Worm (Caenorhabditis elegans) whole organism, late embryonic: ENCODE data around the gene lec-12.

Source experiments
- F13H6.1 ChIP-seq: sonication (generic microtip); optimal IDR thresholded peaks from 2 replicates; lab custom pipeline; 2016; ENCODE audit warnings: missing genetic modification characterization, missing compliant biosample characterization
- K02D7.2 ChIP-seq: sonication (generic microtip); optimal IDR thresholded peaks from 2 replicates; lab custom pipeline; 2017; ENCODE audit warnings: mild to moderate bottlenecking, missing genetic modification characterization, missing compliant biosample characterization
- ama-1 ChIP-seq: fragments of 150-350 bp; optimal IDR thresholded peaks from 2 replicates; lab custom pipeline; 2014
- ceh-14 ChIP-seq: sonication (generic microtip); optimal IDR thresholded peaks from 2 replicates; lab custom pipeline; 2016; ENCODE audit warnings: missing genotype, missing genetic modification characterization, missing compliant biosample characterization
- ceh-18 ChIP-seq: sonication (generic microtip); optimal IDR thresholded peaks from 2 replicates; lab custom pipeline; 2016; ENCODE audit warnings: missing genetic modification characterization, missing compliant biosample characterization
- ceh-19 ChIP-seq: fragments of 200-800 bp; sonication (Bioruptor generic); optimal IDR thresholded peaks from 2 replicates; lab custom pipeline; 2018; ENCODE audit warnings: mild to moderate bottlenecking, missing genetic modification characterization, missing compliant biosample characterization
- ceh-2 ChIP-seq: sonication (generic microtip); optimal IDR thresholded peaks from 2 replicates; lab custom pipeline; 2016; ENCODE audit warnings: missing genotype, missing genetic modification characterization, missing compliant biosample characterization
- ceh-22 ChIP-seq: sonication (generic microtip); optimal IDR thresholded peaks from 2 replicates; lab custom pipeline; 2017; ENCODE audit warnings: missing biosample characterization, missing genetic modification characterization
- ceh-31 ChIP-seq: sonication (generic microtip); optimal IDR thresholded peaks from 2 replicates; lab custom pipeline; 2016; ENCODE audit warnings: missing genetic modification characterization, missing compliant biosample characterization
- ceh-34 ChIP-seq: sonication (generic microtip); optimal IDR thresholded peaks from 2 replicates; lab custom pipeline; 2016; ENCODE audit warnings: mild to moderate bottlenecking, missing genetic modification characterization, missing compliant biosample characterization
- ceh-6 ChIP-seq: fragments of 200-800 bp; sonication (Bioruptor generic); optimal IDR thresholded peaks from 2 replicates; lab custom pipeline; 2018; ENCODE audit warnings: mild to moderate bottlenecking, missing genetic modification characterization, missing compliant biosample characterization
- che-1 ChIP-seq: sonication (generic microtip); optimal IDR thresholded peaks from 2 replicates; lab custom pipeline; 2016; ENCODE audit warnings: mild to moderate bottlenecking, missing genetic modification characterization, missing compliant biosample characterization
- dve-1 ChIP-seq: sonication (generic microtip); optimal IDR thresholded peaks from 2 replicates; lab custom pipeline; 2017; ENCODE audit warnings: antibody characterized with exemption, mild to moderate bottlenecking, missing genetic modification characterization, missing compliant biosample characterization
- elt-2 ChIP-seq: sonication (generic microtip); optimal IDR thresholded peaks from 2 replicates; lab custom pipeline; 2016; ENCODE audit warnings: missing genetic modification reagents, missing genetic modification characterization, missing compliant biosample characterization
- eyg-1 ChIP-seq: sonication (generic microtip); optimal IDR thresholded peaks from 2 replicates; lab custom pipeline; 2016; ENCODE audit warnings: missing genotype, missing genetic modification characterization, missing compliant biosample characterization
- fkh-10 ChIP-seq: fragments of 150-350 bp; optimal IDR thresholded peaks from 2 replicates; lab custom pipeline; 2014; ENCODE audit warnings: missing biosample characterization, missing genetic modification reagents, missing genetic modification characterization
- fkh-6 ChIP-seq: sonication (generic microtip); optimal IDR thresholded peaks from 2 replicates; lab custom pipeline; 2016; ENCODE audit warnings: missing genetic modification characterization, missing compliant biosample characterization
- hlh-13 ChIP-seq: fragments of 200-800 bp; sonication (Bioruptor generic); optimal IDR thresholded peaks from 2 replicates; lab custom pipeline; 2018; ENCODE audit warnings: mild to moderate bottlenecking, missing genetic modification characterization, missing compliant biosample characterization
- hlh-15 ChIP-seq: sonication (generic microtip); optimal IDR thresholded peaks from 2 replicates; lab custom pipeline; 2016; ENCODE audit warnings: missing genetic modification characterization, missing compliant biosample characterization
- hlh-6 ChIP-seq: sonication (generic microtip); optimal IDR thresholded peaks from 2 replicates; lab custom pipeline; 2016; ENCODE audit warnings: missing genotype, missing genetic modification characterization, missing compliant biosample characterization
- hlh-8 ChIP-seq: sonication (generic microtip); optimal IDR thresholded peaks from 2 replicates; lab custom pipeline; 2016; ENCODE audit warnings: missing genotype, missing genetic modification characterization, missing compliant biosample characterization
- lim-6 ChIP-seq: sonication (generic microtip); optimal IDR thresholded peaks from 2 replicates; lab custom pipeline; 2016; ENCODE audit warnings: missing genetic modification characterization, missing compliant biosample characterization
- lin-11 ChIP-seq: fragments of 200-800 bp; sonication (Bioruptor generic); optimal IDR thresholded peaks from 2 replicates; lab custom pipeline; 2018; ENCODE audit warnings: mild to moderate bottlenecking, missing genetic modification characterization, missing compliant biosample characterization
- nfya-1 ChIP-seq: sonication (generic microtip); optimal IDR thresholded peaks from 2 replicates; lab custom pipeline; 2017; ENCODE audit warnings: missing genetic modification characterization, mild to moderate bottlenecking, missing compliant biosample characterization, antibody characterized with exemption, moderate library complexity
- nhr-11 ChIP-seq: fragments of 150-350 bp; optimal IDR thresholded peaks from 2 replicates; lab custom pipeline; 2014; ENCODE audit warnings: missing biosample characterization, missing genetic modification characterization
- npax-4 ChIP-seq: sonication (generic microtip); optimal IDR thresholded peaks from 2 replicates; lab custom pipeline; 2016; ENCODE audit warnings: missing genetic modification characterization, missing compliant biosample characterization
- pag-3 ChIP-seq: sonication (generic microtip); optimal IDR thresholded peaks from 2 replicates; lab custom pipeline; 2016; ENCODE audit warnings: missing compliant biosample characterization, missing genetic modification characterization, borderline replicate concordance
- pax-1 ChIP-seq: fragments of 150-350 bp; optimal IDR thresholded peaks from 2 replicates; lab custom pipeline; 2014; ENCODE audit warnings: missing biosample characterization, missing genetic modification characterization
- pqm-1 ChIP-seq: sonication (generic microtip); optimal IDR thresholded peaks from 2 replicates; lab custom pipeline; 2016; ENCODE audit warnings: missing genetic modification characterization, missing compliant biosample characterization
- pros-1 ChIP-seq: fragments of 150-350 bp; optimal IDR thresholded peaks from 2 replicates; lab custom pipeline; 2014; ENCODE audit warnings: missing biosample characterization, missing genetic modification reagents, missing genetic modification characterization
- ref-2 ChIP-seq: sonication (generic microtip); optimal IDR thresholded peaks from 2 replicates; lab custom pipeline; 2016; ENCODE audit warnings: missing genetic modification characterization, missing compliant biosample characterization
- sox-4 ChIP-seq: sonication (generic microtip); optimal IDR thresholded peaks from 2 replicates; lab custom pipeline; 2017; ENCODE audit warnings: mild to moderate bottlenecking, missing genetic modification characterization, inconsistent platforms, missing compliant biosample characterization
- syd-9 ChIP-seq: sonication (generic microtip); optimal IDR thresholded peaks from 2 replicates; lab custom pipeline; 2016; ENCODE audit warnings: mild to moderate bottlenecking, missing genetic modification characterization, moderate library complexity, missing compliant biosample characterization
- ttx-3 ChIP-seq: sonication (generic microtip); optimal IDR thresholded peaks from 2 replicates; lab custom pipeline; 2016; ENCODE audit warnings: missing genetic modification reagents, missing genetic modification characterization, missing compliant biosample characterization
- unc-3 ChIP-seq, 2 experiments: fragments of 200-800 bp in 1 of 2; sonication (Bioruptor generic) in 1 of 2; sonication (generic microtip) in 1 of 2; conservative IDR thresholded peaks in 1 of 2; optimal IDR thresholded peaks in 1 of 2; 2 replicates each; pipeline versions ENCODE4 v1.3.6 to Lab custom; 2016 to 2022; ENCODE audit warnings: missing compliant biosample characterization in 2 of 2, missing genetic modification characterization in 2 of 2, missing genetic modification reagents in 1 of 2
- unc-55 ChIP-seq: sonication (generic microtip); optimal IDR thresholded peaks from 2 replicates; lab custom pipeline; 2017; ENCODE audit warnings: missing biosample characterization, missing genetic modification reagents, missing genetic modification characterization
- zip-5 ChIP-seq: sonication (generic microtip); optimal IDR thresholded peaks from 2 replicates; lab custom pipeline; 2016; ENCODE audit warnings: missing genetic modification characterization, missing compliant biosample characterization
- ztf-16 ChIP-seq: sonication (generic microtip); optimal IDR thresholded peaks from 2 replicates; lab custom pipeline; 2017; ENCODE audit warnings: missing genetic modification characterization, missing compliant biosample characterization

lec-12 gene

DNA sequence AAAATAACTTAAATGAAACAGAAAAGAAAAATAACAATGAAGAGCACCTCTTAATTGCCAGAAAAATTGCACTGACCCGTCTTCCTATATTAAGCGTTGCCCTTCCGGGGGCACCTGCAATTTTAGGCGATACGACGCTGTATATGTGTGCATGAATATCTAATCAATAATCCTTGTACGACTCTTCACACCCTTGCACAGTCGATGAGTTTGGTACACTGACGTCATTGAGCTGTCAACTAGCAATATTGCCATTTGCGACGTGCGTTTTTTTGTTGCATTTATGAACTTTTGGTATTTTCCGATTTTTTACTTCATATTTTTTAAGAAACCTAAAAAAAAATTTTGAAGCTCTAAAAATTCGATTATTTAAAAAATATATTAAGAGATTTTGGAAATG lies 41.9 kb downstream of the lec-12 start, which contains the start of gene kin-34:
Gene kin-34, minus strand, starts transcription at position 101 of the 400 bp plus-strand sequence.
- no peak for TF ChIP-seq unc-55
- TF ChIP-seq fkh-10 = no peak
- no peak for TF ChIP-seq lim-6 (tag; lab: Kevin White, UChicago)
- no peak for TF ChIP-seq elt-2 (tag; lab: Kevin White, UChicago)
- no peak for TF ChIP-seq nfya-1 (tag; lab: Kevin White, UChicago)
- no peak for TF ChIP-seq ttx-3 (tag; lab: Kevin White, UChicago)
- TF ChIP-seq nhr-11 = no peak
- no peak for TF ChIP-seq unc-3 (GFP tag; conservative IDR thresholded peaks at IDR 0.05; lab: Robert Waterston, UW)
- TF ChIP-seq unc-3 (tag; optimal IDR thresholded peaks at IDR 0.05; lab: Kevin White, UChicago) = no peak
- TF ChIP-seq ceh-22 (tag; lab: Kevin White, UChicago) = no peak
- TF ChIP-seq ceh-6 (GFP tag; lab: Kevin White, UChicago) = no peak
- TF ChIP-seq pqm-1 = no peak
- no peak for TF ChIP-seq ceh-19 (GFP tag; lab: Kevin White, UChicago)
- TF ChIP-seq ceh-34 (tag; lab: Kevin White, UChicago) = no peak
- no peak for TF ChIP-seq sox-4 (tag; lab: Kevin White, UChicago)
- TF ChIP-seq hlh-8 (tag; lab: Kevin White, UChicago) = no peak
- TF ChIP-seq che-1 = no peak
- no peak for TF ChIP-seq ref-2 (tag; lab: Kevin White, UChicago)
- no peak for TF ChIP-seq pax-1
- no peak for TF ChIP-seq hlh-15 (tag; lab: Kevin White, UChicago)
- TF ChIP-seq, all 69 proteins: peak for 0

DNA sequence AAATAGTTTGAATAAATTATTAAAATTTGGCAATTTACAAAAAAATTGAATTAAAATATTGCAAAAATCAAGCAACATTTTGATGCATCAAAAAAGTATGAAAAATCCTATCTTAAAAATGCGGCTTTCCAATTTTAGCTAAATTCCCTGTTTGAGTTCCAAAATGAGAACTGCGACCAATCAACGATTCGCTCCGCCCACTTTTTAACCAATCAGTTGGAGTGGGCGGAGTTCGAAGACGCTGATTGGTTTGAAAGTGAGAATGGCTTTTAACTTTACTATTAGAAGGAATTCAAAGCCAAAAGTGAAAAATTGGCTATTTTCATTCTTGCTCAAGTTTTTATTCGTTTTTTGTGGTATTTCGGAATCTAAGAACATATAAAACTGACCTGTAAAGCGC lies 43.4 kb downstream of the lec-12 start:
- TF ChIP-seq F13H6.1 (tag; lab: Kevin White, UChicago) (no peak), nfya-1 (tag; lab: Kevin White, UChicago) (peak; percentile 92)

DNA sequence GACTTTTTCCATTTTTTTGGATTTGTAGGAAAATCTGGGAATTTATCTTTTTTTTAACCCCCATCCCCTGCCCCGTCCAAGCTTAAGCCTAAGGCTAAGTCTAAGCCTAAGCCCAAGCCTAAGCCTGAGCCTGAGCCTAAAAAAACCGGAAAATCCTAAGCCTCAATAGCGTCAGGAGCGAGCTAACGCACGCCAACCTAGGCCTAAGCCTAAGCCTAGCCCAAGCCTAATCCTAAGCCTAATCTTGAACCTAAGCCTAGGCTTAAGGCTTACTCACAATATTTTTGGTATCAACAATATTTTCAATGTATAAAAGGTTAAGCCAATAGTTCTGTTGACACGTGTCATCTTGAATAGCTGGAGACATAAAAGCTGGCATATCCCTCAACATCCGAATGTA lies 44.5 kb downstream of the lec-12 start:
- TF ChIP-seq hlh-15 (tag; lab: Kevin White, UChicago) (no peak), dve-1 (tag; lab: Kevin White, UChicago) (peak; percentile 65), npax-4 (tag; lab: Kevin White, UChicago) (no peak), ztf-16 (no peak)

DNA sequence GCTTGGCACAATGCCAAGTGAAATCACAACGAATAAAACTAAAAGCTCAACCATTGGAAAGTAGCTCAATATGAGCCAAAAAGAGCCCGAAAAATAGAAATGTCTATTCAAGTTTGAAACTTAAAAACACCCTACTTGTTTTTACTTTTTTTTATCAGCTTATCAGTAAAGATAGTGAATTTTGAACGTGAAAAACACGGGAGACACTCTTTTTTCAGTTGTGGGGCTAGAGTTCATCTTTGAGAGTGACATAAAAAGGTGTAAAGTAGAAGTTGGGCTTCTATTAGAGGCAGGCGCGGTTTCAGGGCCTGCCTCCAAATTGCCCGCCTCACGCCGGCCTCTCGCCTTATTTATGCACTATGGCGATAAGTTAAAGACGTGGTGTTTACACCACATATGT lies 47.5 kb downstream of the lec-12 start, which contains the start of gene oac-39:
Gene oac-39, minus strand, starts transcription at position 101 of the 400 bp plus-strand sequence.
- TF ChIP-seq ceh-2 (tag; lab: Kevin White, UChicago) (no peak), unc-3 (GFP tag; conservative IDR thresholded peaks at IDR 0.05; lab: Robert Waterston, UW) (no peak), unc-3 (tag; optimal IDR thresholded peaks at IDR 0.05; lab: Kevin White, UChicago) (no peak), nfya-1 (tag; lab: Kevin White, UChicago) (no peak), ceh-18 (tag; lab: Kevin White, UChicago) (no peak), hlh-6 (tag; lab: Kevin White, UChicago) (no peak), syd-9 (tag; lab: Kevin White, UChicago) (no peak), pqm-1 (no peak), ama-1 (no peak), pax-1 (no peak), ceh-14 (tag; lab: Kevin White, UChicago) (no peak), eyg-1 (tag; lab: Kevin White, UChicago) (no peak), fkh-6 (tag; lab: Kevin White, UChicago) (no peak), ceh-34 (tag; lab: Kevin White, UChicago) (no peak), ceh-22 (tag; lab: Kevin White, UChicago) (no peak), K02D7.2 (tag; lab: Kevin White, UChicago) (no peak)

ce11 chrV:254591-254990 lies 50.4 kb downstream of the lec-12 start, which contains the start of gene str-121:
Gene str-121 (minus strand): TSS chrV:254691.
- no peak for TF ChIP-seq zip-5 (tag; lab: Kevin White, UChicago)
- no peak for TF ChIP-seq ceh-31 (tag; lab: Kevin White, UChicago)
- TF ChIP-seq ztf-16 = no peak
- no peak for TF ChIP-seq ceh-34 (tag; lab: Kevin White, UChicago)
- no peak for TF ChIP-seq lin-11
- TF ChIP-seq pag-3 = no peak
- no peak for TF ChIP-seq ceh-2 (tag; lab: Kevin White, UChicago)
- no peak for TF ChIP-seq ceh-6 (GFP tag; lab: Kevin White, UChicago)
- TF ChIP-seq hlh-13 (GFP tag; lab: Kevin White, UChicago) = no peak
- TF ChIP-seq pros-1 = no peak
